Worm (Caenorhabditis elegans) whole organism, L3 larva: ENCODE results near the gene E02H9.3.

Experiments
- elt-2 ChIP-seq: sonication (generic microtip); optimal IDR thresholded peaks from 2 replicates; lab custom pipeline; 2016; ENCODE audit warnings: missing genetic modification reagents, mild to moderate bottlenecking, missing genetic modification characterization, missing compliant biosample characterization
- mml-1 ChIP-seq: fragments of 150-350 bp; sonication (generic microtip); optimal IDR thresholded peaks from 3 replicates; lab custom pipeline; 2014; ENCODE audit warnings: missing biosample characterization, missing genetic modification characterization
- nhr-12 ChIP-seq: fragments of 150-350 bp; optimal IDR thresholded peaks from 2 replicates; lab custom pipeline; 2014; ENCODE audit warnings: missing biosample characterization, missing genetic modification characterization
- unc-62 ChIP-seq: fragments of 150-350 bp; sonication (generic microtip); optimal IDR thresholded peaks from 4 replicates; lab custom pipeline; 2014; ENCODE audit warnings: missing biosample characterization, missing genetic modification reagents, missing genetic modification characterization

ce11 chrIII:2506463-2506862 is 47.6 kb downstream of the E02H9.3 start:
- TF ChIP-seq nhr-12 (tag; lab: Kevin White, UChicago), result no peak
- no peak for TF ChIP-seq mml-1 (tag; lab: Kevin White, UChicago)
- no peak for TF ChIP-seq elt-2 (tag; lab: Kevin White, UChicago)
- no peak for TF ChIP-seq unc-62 (GFP tag; lab: Kevin White, UChicago)
